Worm (Caenorhabditis elegans): Measurements from ENCODE around the gene clec-31.

- TF ChIP-seq elt-3 (tag; optimal IDR thresholded peaks at IDR 0.05) (no peak), blmp-1 (tag; optimal IDR thresholded peaks at IDR 0.05) (no peak), ztf-11 (tag; optimal IDR thresholded peaks at IDR 0.05) (no peak), nhr-237 (tag; optimal IDR thresholded peaks at IDR 0.05) (no peak), nhr-12 (tag; optimal IDR thresholded peaks at IDR 0.05) (no peak), lin-13 (tag; optimal IDR thresholded peaks at IDR 0.05) (no peak), mep-1 (tag; optimal IDR thresholded peaks at IDR 0.05) (no peak), snpc-4 (tag; optimal IDR thresholded peaks at IDR 0.05) (no peak), ham-2 (GFP tag; optimal IDR thresholded peaks at IDR 0.05) (no peak), unc-39 (tag; optimal IDR thresholded peaks at IDR 0.05) (no peak), unc-62 (GFP tag; optimal IDR thresholded peaks at IDR 0.05) (no peak), nhr-28 (tag; optimal IDR thresholded peaks at IDR 0.05) (no peak), lin-32 (GFP tag; optimal IDR thresholded peaks at IDR 0.05) (no peak)
These were observed 41.5 kb upstream of the clec-31 start, which contains the start of gene fbxa-45 for ce11 chrV:16899355-16899754.
